Worm (Caenorhabditis elegans) whole organism, L1 larva: Measurements from ENCODE around the gene M176.5.

Source experiments
- ceh-82 ChIP-seq, 3 experiments: fragments of 150-350 bp in 1 of 3; sonication (generic microtip) in 2 of 3; optimal IDR thresholded peaks; 2 replicates each; lab custom pipeline; 2014 to 2017; ENCODE audit warnings: missing biosample characterization in 3 of 3, missing genetic modification characterization in 3 of 3
- ztf-11 ChIP-seq, 2 experiments: sonication (generic microtip); optimal IDR thresholded peaks; 2 replicates each; lab custom pipeline; 2016 to 2017; ENCODE audit warnings: missing genetic modification characterization in 2 of 2, missing biosample characterization in 1 of 2, missing compliant biosample characterization in 1 of 2

- TF ChIP-seq ztf-11 (tag; optimal IDR thresholded peaks at IDR 0.05; lab: Kevin White, UChicago) (no peak), ceh-82 (tag; optimal IDR thresholded peaks at IDR 0.05; lab: Kevin White, UChicago) (no peak)
Observed at ce11 chrII:9407020-9407419, 20.5 kb downstream of the M176.5 start, which contains the start of gene mpz-6.
